Worm (Caenorhabditis elegans) whole organism, late embryonic: ENCODE measurements around the gene com-1.

Experiments used
- F13H6.1 ChIP-seq: sonication (generic microtip); optimal IDR thresholded peaks from 2 replicates; lab custom pipeline; 2016; ENCODE audit warnings: missing genetic modification characterization, missing compliant biosample characterization
- ceh-14 ChIP-seq: sonication (generic microtip); optimal IDR thresholded peaks from 2 replicates; lab custom pipeline; 2016; ENCODE audit warnings: missing genotype, missing genetic modification characterization, missing compliant biosample characterization
- ceh-34 ChIP-seq: sonication (generic microtip); optimal IDR thresholded peaks from 2 replicates; lab custom pipeline; 2016; ENCODE audit warnings: mild to moderate bottlenecking, missing genetic modification characterization, missing compliant biosample characterization
- che-1 ChIP-seq: sonication (generic microtip); optimal IDR thresholded peaks from 2 replicates; lab custom pipeline; 2016; ENCODE audit warnings: mild to moderate bottlenecking, missing genetic modification characterization, missing compliant biosample characterization
- dmd-4 ChIP-seq: sonication (generic microtip); optimal IDR thresholded peaks from 2 replicates; lab custom pipeline; 2016; ENCODE audit warnings: borderline replicate concordance, missing genetic modification characterization, missing compliant biosample characterization
- elt-2 ChIP-seq: sonication (generic microtip); optimal IDR thresholded peaks from 2 replicates; lab custom pipeline; 2016; ENCODE audit warnings: missing genetic modification reagents, missing genetic modification characterization, missing compliant biosample characterization
- fkh-6 ChIP-seq: sonication (generic microtip); optimal IDR thresholded peaks from 2 replicates; lab custom pipeline; 2016; ENCODE audit warnings: missing genetic modification characterization, missing compliant biosample characterization
- nhr-11 ChIP-seq: fragments of 150-350 bp; optimal IDR thresholded peaks from 2 replicates; lab custom pipeline; 2014; ENCODE audit warnings: missing biosample characterization, missing genetic modification characterization
- nhr-232 ChIP-seq: sonication (generic microtip); optimal IDR thresholded peaks from 2 replicates; lab custom pipeline; 2016; ENCODE audit warnings: missing genetic modification characterization, missing compliant biosample characterization
- pag-3 ChIP-seq: sonication (generic microtip); optimal IDR thresholded peaks from 2 replicates; lab custom pipeline; 2016; ENCODE audit warnings: missing compliant biosample characterization, missing genetic modification characterization, borderline replicate concordance
- pha-4 ChIP-seq: fragments of 150-350 bp; optimal IDR thresholded peaks from 2 replicates; lab custom pipeline; 2018; ENCODE audit warnings: missing biosample characterization, missing genetic modification reagents, missing genetic modification characterization
- rnt-1 ChIP-seq: sonication (generic microtip); optimal IDR thresholded peaks from 2 replicates; lab custom pipeline; 2016; ENCODE audit warnings: missing genetic modification characterization, missing compliant biosample characterization
- syd-9 ChIP-seq: sonication (generic microtip); optimal IDR thresholded peaks from 2 replicates; lab custom pipeline; 2016; ENCODE audit warnings: mild to moderate bottlenecking, missing genetic modification characterization, moderate library complexity, missing compliant biosample characterization
- ztf-16 ChIP-seq: sonication (generic microtip); optimal IDR thresholded peaks from 2 replicates; lab custom pipeline; 2017; ENCODE audit warnings: missing genetic modification characterization, missing compliant biosample characterization

- TF ChIP-seq elt-2, result peak; percentile 84
- TF ChIP-seq syd-9 (tag; lab: Kevin White, UChicago), result peak; percentile 61
- TF ChIP-seq nhr-232 (tag; lab: Kevin White, UChicago), result peak; percentile 2
- TF ChIP-seq ztf-16, result peak; percentile 85
- TF ChIP-seq fkh-6 (tag; lab: Kevin White, UChicago), result peak; percentile 73
- TF ChIP-seq F13H6.1 (tag; lab: Kevin White, UChicago), result peak; percentile 93
- peak; percentile 45 for TF ChIP-seq pag-3 (tag; lab: Kevin White, UChicago)
- TF ChIP-seq nhr-11 (tag; lab: Kevin White, UChicago), result no peak
- no peak for TF ChIP-seq che-1
- peak; percentile 91 for TF ChIP-seq ceh-34 (tag; lab: Kevin White, UChicago)
- TF ChIP-seq dmd-4 (tag; lab: Kevin White, UChicago), result peak; percentile 95
- peak; percentile 95 for TF ChIP-seq rnt-1 (tag; lab: Kevin White, UChicago)
- no peak for TF ChIP-seq pha-4
- TF ChIP-seq ceh-14 (tag; lab: Kevin White, UChicago), result peak; percentile 96
Observed at ce11 chrIII:10856830-10857229, 39.3 kb upstream of the com-1 start.
